Fruit fly (Drosophila melanogaster) Kc167 (cell line): ENCODE measurements around the gene CG5194.

Source experiments
- Myc ChIP-seq: fragments of >200 bp; optimal IDR thresholded peaks from 2 replicates; lab custom pipeline; 2017; ENCODE audit warnings: missing external identifiers
- Sin3A ChIP-seq: fragments of >200 bp; optimal IDR thresholded peaks from 2 replicates; lab custom pipeline; 2018; ENCODE audit warnings: missing external identifiers
- h ChIP-seq: fragments of >200 bp; optimal IDR thresholded peaks from 3 replicates; lab custom pipeline; 2018; ENCODE audit warnings: missing external identifiers
- insv ChIP-seq: fragments of >200 bp; optimal IDR thresholded peaks from 3 replicates; lab custom pipeline; 2018; ENCODE audit warnings: missing external identifiers
- psq ChIP-seq: fragments of >200 bp; optimal IDR thresholded peaks from 2 replicates; lab custom pipeline; 2017; ENCODE audit warnings: missing external identifiers
- ttk ChIP-seq: sonication (Bioruptor generic); optimal IDR thresholded peaks from 2 replicates; lab custom pipeline; 2017; ENCODE audit warnings: missing external identifiers

CG5194 gene

dm6 chr3L:9009738-9010137 is at the start of gene CG5194:
TSS of gene CG5194 (minus strand) at chr3L:9009838.
- TF ChIP-seq psq: no peak
- no peak for TF ChIP-seq Sin3A (lab: Kevin White, UChicago)
- no peak for TF ChIP-seq insv (lab: Kevin White, UChicago)
- TF ChIP-seq ttk (lab: Kevin White, UChicago): no peak
- TF ChIP-seq h (lab: Kevin White, UChicago): no peak
- TF ChIP-seq Myc: no peak

- TF ChIP-seq ttk (lab: Kevin White, UChicago) (no peak), h (lab: Kevin White, UChicago) (no peak), Myc (no peak), psq (no peak), Sin3A (lab: Kevin White, UChicago) (no peak), insv (lab: Kevin White, UChicago) (no peak)
Measured at dm6 chr3L:9057429-9058088, 47.9 kb upstream of the CG5194 start.

dm6 chr3L:9055870-9056807 is 46.5 kb upstream of the CG5194 start:
- no peak for TF ChIP-seq insv (lab: Kevin White, UChicago)
- TF ChIP-seq h (lab: Kevin White, UChicago): no peak
- TF ChIP-seq Myc: no peak
- no peak for TF ChIP-seq Sin3A (lab: Kevin White, UChicago)

dm6 chr3L:9054822-9055407 is 45.3 kb upstream of the CG5194 start:
- TF ChIP-seq Myc (no peak), h (lab: Kevin White, UChicago) (no peak), Sin3A (lab: Kevin White, UChicago) (no peak), psq (no peak)

- TF ChIP-seq Myc: no peak
- TF ChIP-seq ttk (lab: Kevin White, UChicago): no peak
- TF ChIP-seq h (lab: Kevin White, UChicago): no peak
- TF ChIP-seq psq: no peak
- no peak for TF ChIP-seq insv (lab: Kevin White, UChicago)
- TF ChIP-seq Sin3A (lab: Kevin White, UChicago): no peak
Measured at dm6 chr3L:9054239-9054638, 44.6 kb upstream of the CG5194 start.

- TF ChIP-seq h (lab: Kevin White, UChicago) (no peak), insv (lab: Kevin White, UChicago) (no peak), Sin3A (lab: Kevin White, UChicago) (no peak), psq (no peak), ttk (lab: Kevin White, UChicago) (no peak), Myc (no peak)
Measured at dm6 chr3L:9052798-9053541, 43.3 kb upstream of the CG5194 start.

DNA sequence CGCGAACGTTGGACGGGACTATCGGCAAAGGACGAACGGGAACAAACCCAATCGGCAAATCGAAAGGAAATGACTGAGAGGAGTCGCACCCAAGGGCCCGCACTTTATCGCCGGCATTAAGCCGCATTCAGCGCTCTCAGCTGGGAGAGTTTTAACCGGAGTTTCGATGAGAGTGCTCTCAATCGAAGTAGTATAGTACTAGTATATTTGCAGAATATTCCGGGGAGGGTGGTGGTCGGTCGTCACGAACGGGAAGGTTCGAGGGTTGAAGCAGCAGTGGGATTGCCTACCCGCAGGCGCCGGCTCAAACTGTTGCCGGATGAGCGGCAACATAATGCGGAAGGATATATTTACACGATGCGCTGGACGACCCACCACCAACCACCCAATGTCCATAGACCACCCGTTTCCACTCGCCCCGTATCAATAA is 42.2 kb upstream of the CG5194 start:
- TF ChIP-seq psq (no peak), ttk (lab: Kevin White, UChicago) (no peak), Sin3A (lab: Kevin White, UChicago) (no peak), Myc (no peak), insv (lab: Kevin White, UChicago) (no peak), h (lab: Kevin White, UChicago) (no peak)

DNA sequence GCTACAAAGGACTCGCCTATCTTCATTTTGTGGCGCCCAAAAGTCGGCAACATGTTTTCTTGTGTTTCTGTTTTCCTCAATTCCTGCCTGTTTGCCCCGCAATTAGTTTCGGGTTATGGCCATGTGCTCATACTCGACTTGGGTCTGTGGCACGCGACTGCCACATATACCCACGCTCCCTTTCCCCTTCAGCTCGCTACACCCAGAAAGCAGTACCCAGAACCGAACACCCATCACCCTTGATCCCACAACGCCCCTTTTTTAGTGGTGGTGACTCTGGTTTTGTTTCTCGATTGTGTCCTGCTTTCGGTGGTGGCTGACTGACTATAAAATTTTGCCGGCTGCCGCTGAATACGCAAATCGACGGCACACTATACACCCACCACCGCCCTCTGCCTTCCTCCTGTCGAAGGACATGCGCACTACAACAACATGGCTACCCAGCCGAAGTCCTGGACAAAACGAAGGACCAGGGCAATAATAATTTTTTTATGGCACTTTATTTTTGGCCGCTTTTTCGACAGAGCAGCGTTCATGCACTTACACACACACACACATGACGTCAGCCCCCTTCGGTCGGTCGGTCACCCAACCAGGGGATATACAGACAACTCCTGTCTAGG is 40.9 kb upstream of the CG5194 start:
- no peak for TF ChIP-seq ttk (lab: Kevin White, UChicago)
- TF ChIP-seq Sin3A (lab: Kevin White, UChicago): no peak
- TF ChIP-seq insv (lab: Kevin White, UChicago): no peak
- TF ChIP-seq Myc: no peak
- TF ChIP-seq psq: no peak
- TF ChIP-seq h (lab: Kevin White, UChicago): no peak

DNA sequence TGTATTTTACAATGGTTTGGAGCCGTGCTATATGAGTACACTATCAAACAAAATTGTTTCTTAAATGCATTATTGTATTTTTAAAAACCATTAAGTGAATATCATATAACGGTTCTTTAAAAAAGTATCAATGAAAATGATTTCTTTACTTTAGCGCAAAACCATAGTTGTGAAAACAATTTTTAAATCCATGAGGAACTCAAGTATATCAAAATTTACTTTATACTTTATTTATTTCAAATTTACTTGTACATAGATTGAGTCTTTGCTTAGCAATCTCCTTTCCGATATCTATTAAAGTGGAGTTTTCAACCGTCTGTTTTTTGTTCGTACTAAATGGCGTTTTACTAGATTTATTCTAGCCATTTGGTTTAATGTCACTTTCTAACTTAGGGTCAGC is 37.4 kb upstream of the CG5194 start, which contains the start of gene Argk2:
TSS of gene Argk2 (plus strand) at position 378 of the 400 bp plus-strand sequence.
- TF ChIP-seq ttk (lab: Kevin White, UChicago) (no peak), Sin3A (lab: Kevin White, UChicago) (no peak), insv (lab: Kevin White, UChicago) (no peak), Myc (no peak), h (lab: Kevin White, UChicago) (no peak), psq (no peak)

DNA sequence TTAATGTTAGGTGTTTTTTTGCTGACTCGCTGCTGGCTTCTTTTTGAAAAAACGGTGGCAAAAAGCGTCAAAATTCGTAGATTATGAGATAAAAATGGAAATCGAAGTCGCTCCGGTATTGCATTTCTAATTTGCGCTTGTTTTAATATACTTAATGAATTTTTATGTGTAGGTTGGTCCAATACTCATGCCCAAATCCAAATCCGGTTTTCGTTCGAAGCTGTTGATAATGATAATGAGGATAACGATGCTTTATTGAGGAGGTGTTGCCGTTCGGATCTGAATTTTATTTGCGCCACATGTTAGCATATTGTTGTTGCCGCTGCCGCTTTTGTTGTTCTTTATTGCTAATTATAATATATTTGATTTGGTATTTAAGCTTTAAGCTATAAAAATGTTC is 36.6 kb upstream of the CG5194 start:
- no peak for TF ChIP-seq insv (lab: Kevin White, UChicago)
- no peak for TF ChIP-seq Myc
- no peak for TF ChIP-seq psq
- TF ChIP-seq ttk (lab: Kevin White, UChicago): no peak
- no peak for TF ChIP-seq Sin3A (lab: Kevin White, UChicago)
- TF ChIP-seq h (lab: Kevin White, UChicago): no peak

DNA sequence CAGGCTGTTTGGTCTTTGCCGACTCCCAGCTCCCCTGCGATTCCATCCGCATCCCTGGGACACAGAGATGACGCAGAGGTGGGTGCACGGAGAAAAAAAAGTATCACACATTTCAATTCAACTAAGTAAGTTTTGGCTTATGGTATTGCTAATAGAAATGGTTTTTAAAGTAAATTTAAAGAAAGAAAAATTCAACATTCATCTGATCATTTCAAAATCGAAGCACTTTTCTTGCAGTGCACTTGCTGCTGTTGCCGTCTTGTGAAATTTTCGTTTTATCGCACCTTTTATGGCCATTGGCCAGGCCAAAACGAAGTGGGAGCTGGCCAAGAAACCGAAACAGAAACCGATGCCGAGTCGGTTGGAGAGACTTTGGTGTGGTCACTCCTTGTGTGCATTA is 35.7 kb upstream of the CG5194 start:
- no peak for TF ChIP-seq h (lab: Kevin White, UChicago)
- no peak for TF ChIP-seq insv (lab: Kevin White, UChicago)
